Fruit fly (Drosophila melanogaster): ENCODE measurements around the gene CG14301.

CG14301 gene

dm6 chr3R:18585259-18585858 is 55.9 kb downstream of the CG14301 start (continued):
- TF ChIP-seq Asciz (GFP tag; optimal IDR thresholded peaks at IDR 0.05) (peak; percentile 23), schlank (tag; optimal IDR thresholded peaks at IDR 0.05) (peak; percentile 11), ATbp (GFP tag; optimal IDR thresholded peaks at IDR 0.05) (no peak), CG2889 (GFP tag; IDR thresholded peaks at IDR 0.05) (no peak), CG14860 (GFP tag; IDR thresholded peaks at IDR 0.05; ENCODE audit: partially characterized antibody) (0 out of 3 replicates have a peak, but pooled peaks have one; percentile 8), sna (GFP tag; IDR thresholded peaks at IDR 0.05; ENCODE audit: partially characterized antibody) (peak; percentile 53; the same call in 1 of the 2 replicates), HmgZ (tag; optimal IDR thresholded peaks at IDR 0.05) (peak; percentile 18), Chrac-16 (GFP tag; optimal IDR thresholded peaks at IDR 0.05) (no peak), CG1233 (GFP tag; optimal IDR thresholded peaks at IDR 0.05) (peak; percentile 10), zen2 (GFP tag; IDR thresholded peaks at IDR 0.05; ENCODE audit: partially characterized antibody) (peak; percentile 59; the same call in 1 of the 3 replicates), CG7963 (GFP tag; IDR thresholded peaks at IDR 0.05; ENCODE audit: partially characterized antibody) (no peak), Trl (optimal IDR thresholded peaks at IDR 0.05) (peak; percentile 90 to 97), Trl (GFP tag; optimal IDR thresholded peaks at IDR 0.05) (no peak), Rfx (GFP tag; IDR thresholded peaks at IDR 0.05) (peak; percentile 54; the same call in 1 of the 2 replicates), CG13424 (tag; optimal IDR thresholded peaks at IDR 0.05) (no peak), CG42726 (GFP tag; IDR thresholded peaks at IDR 0.05; ENCODE audit: partially characterized antibody) (no peak), CHES-1-like (GFP tag; optimal IDR thresholded peaks at IDR 0.05) (no peak), ato (GFP tag; IDR thresholded peaks at IDR 0.05; ENCODE audit: partially characterized antibody) (peak; percentile 27; the same call in 1 of the 2 replicates), CG1647 (GFP tag; optimal IDR thresholded peaks at IDR 0.05) (no peak), Fer3 (tag; optimal IDR thresholded peaks at IDR 0.05) (no peak), CG3065 (GFP tag; optimal IDR thresholded peaks at IDR 0.05) (no peak), HLH4C (GFP tag; IDR thresholded peaks at IDR 0.05; ENCODE audit: partially characterized antibody) (peak; percentile 74), Fer2 (tag; optimal IDR thresholded peaks at IDR 0.05) (no peak), CG9437 (GFP tag; optimal IDR thresholded peaks at IDR 0.05) (no peak), row (GFP tag; IDR thresholded peaks at IDR 0.05) (peak; percentile 34; the same call in 1 of the 3 replicates), fu2 (GFP tag; optimal IDR thresholded peaks at IDR 0.05) (no peak), dimm (GFP tag; IDR thresholded peaks at IDR 0.05) (no peak), fd96Cb (tag; optimal IDR thresholded peaks at IDR 0.05) (no peak), Hr78 (GFP tag; optimal IDR thresholded peaks at IDR 0.05) (no peak), cas (GFP tag; IDR thresholded peaks at IDR 0.05) (no peak), Sry-β (GFP tag; optimal IDR thresholded peaks at IDR 0.05) (no peak), Atf6 (GFP tag; IDR thresholded peaks at IDR 0.05) (0 out of 2 replicates have a peak, but pooled peaks have one; percentile 24), CG11247 (GFP tag; IDR thresholded peaks at IDR 0.05) (no peak), ab (GFP tag; optimal IDR thresholded peaks at IDR 0.05) (no peak), ftz-f1 (GFP tag; optimal IDR thresholded peaks at IDR 0.05) (no peak), insv (GFP tag; optimal IDR thresholded peaks at IDR 0.05) (no peak), psq (GFP tag; optimal IDR thresholded peaks at IDR 0.05) (no peak), CG12744 (GFP tag; optimal IDR thresholded peaks at IDR 0.05) (no peak), z (GFP tag; IDR thresholded peaks at IDR 0.05) (peak; percentile 58; the same call in 2 of the 3 replicates), CG13287 (GFP tag; IDR thresholded peaks at IDR 0.05; ENCODE audit: partially characterized antibody) (peak; percentile 50; the same call in 1 of the 2 replicates), klu (GFP tag; IDR thresholded peaks at IDR 0.05) (no peak), CG10321 (GFP tag; IDR thresholded peaks at IDR 0.05) (no peak), Spps (tag; optimal IDR thresholded peaks at IDR 0.05) (no peak), knrl (GFP tag; IDR thresholded peaks at IDR 0.05; ENCODE audit: partially characterized antibody) (no peak), CG9817 (tag; optimal IDR thresholded peaks at IDR 0.05) (no peak), Hr39 (optimal IDR thresholded peaks at IDR 0.05) (no peak), CG10959 (GFP tag; IDR thresholded peaks at IDR 0.05) (no peak), CG9609 (GFP tag; optimal IDR thresholded peaks at IDR 0.05) (no peak), CG16813 (GFP tag; IDR thresholded peaks at IDR 0.05; ENCODE audit: partially characterized antibody) (no peak), CG3847 (GFP tag; IDR thresholded peaks at IDR 0.05) (no peak)
